Worm (Caenorhabditis elegans) whole organism, L2 larva: Measurements from ENCODE around the gene F58E6.13.

Experiments used
- R02D3.7 ChIP-seq: fragments of 150-350 bp; optimal IDR thresholded peaks from 2 replicates; lab custom pipeline; 2014; ENCODE audit warnings: missing biosample characterization, missing genetic modification characterization
- unc-39 ChIP-seq: fragments of 150-350 bp; optimal IDR thresholded peaks from 2 replicates; lab custom pipeline; 2014; ENCODE audit warnings: missing biosample characterization, missing genetic modification characterization
- unc-62 ChIP-seq: fragments of 150-350 bp; optimal IDR thresholded peaks from 2 replicates; lab custom pipeline; 2014; ENCODE audit warnings: missing biosample characterization, missing genetic modification reagents, missing genetic modification characterization

DNA sequence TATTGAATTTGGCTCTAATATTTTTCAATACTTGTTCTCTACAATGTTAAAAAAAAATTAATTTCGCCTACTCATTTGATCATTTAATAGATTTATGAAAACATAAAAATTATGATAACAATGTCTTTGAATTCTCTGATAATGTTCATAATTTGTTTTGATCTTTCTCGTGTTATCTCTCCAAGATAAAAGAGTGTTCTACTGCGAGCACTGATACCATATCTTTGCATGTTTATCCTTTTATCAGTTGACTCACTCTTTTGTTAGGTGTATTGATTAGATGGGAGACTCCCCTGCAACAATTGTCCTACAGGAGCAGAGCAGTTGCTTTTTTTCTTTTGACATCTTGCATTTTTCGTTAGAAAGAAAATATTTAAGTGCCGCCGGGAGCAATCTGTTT is 45.8 kb upstream of the F58E6.13 start:
- TF ChIP-seq unc-39 (tag; lab: Kevin White, UChicago) (no peak), R02D3.7 (tag; lab: Kevin White, UChicago) (no peak), unc-62 (GFP tag; lab: Kevin White, UChicago) (no peak)
